Fruit fly (Drosophila melanogaster) whole organism, embryonic: ENCODE results near the gene CG31176.

Experiments used
- B-H2 ChIP-seq: fragments of 200-800 bp; sonication (Bioruptor generic); optimal IDR thresholded peaks from 2 replicates; lab custom pipeline; 2018; ENCODE audit warnings: missing biosample characterization, mild to moderate bottlenecking, missing genetic modification characterization
- Bdp1 ChIP-seq: fragments of 200-800 bp; sonication (Bioruptor generic); optimal IDR thresholded peaks from 3 replicates; lab custom pipeline; 2016; ENCODE audit warnings: missing biosample characterization, missing genetic modification characterization
- CG10267 ChIP-seq: fragments of 200-800 bp; sonication (Bioruptor generic); optimal IDR thresholded peaks from 2 replicates; lab custom pipeline; 2018; ENCODE audit warnings: missing biosample characterization, mild to moderate bottlenecking, missing genetic modification characterization, moderate library complexity
- CG10431 ChIP-seq: fragments of 200-800 bp; sonication (Bioruptor generic); optimal IDR thresholded peaks from 3 replicates; lab custom pipeline; 2018; ENCODE audit warnings: missing biosample characterization, mild to moderate bottlenecking, missing genetic modification characterization
- CG10462 ChIP-seq: fragments of 200-800 bp; sonication (Bioruptor generic); optimal IDR thresholded peaks from 2 replicates; lab custom pipeline; 2016; ENCODE audit warnings: missing biosample characterization, missing genetic modification characterization
- CG10565 ChIP-seq: fragments of 200-800 bp; sonication (Bioruptor generic); optimal IDR thresholded peaks from 3 replicates; lab custom pipeline; 2016; ENCODE audit warnings: missing biosample characterization, mild to moderate bottlenecking, missing genetic modification characterization
- CG11085 ChIP-seq: fragments of 200-800 bp; sonication (Bioruptor generic); IDR thresholded peaks from 2 replicates; pipeline ENCODE4 v1.3.6; 2022; ENCODE audit warnings: missing biosample characterization, missing genetic modification characterization
- CG11398 ChIP-seq: fragments of 200-800 bp; sonication (Bioruptor generic); optimal IDR thresholded peaks from 2 replicates; lab custom pipeline; 2016; ENCODE audit warnings: missing biosample characterization, missing genetic modification characterization
- CG11560 ChIP-seq: fragments of 200-800 bp; sonication (Bioruptor generic); IDR thresholded peaks from 3 replicates; pipeline ENCODE4 v1.3.6; 2022; ENCODE audit warnings: missing biosample characterization, missing genetic modification characterization
- CG11696 ChIP-seq: fragments of 200-800 bp; sonication (Bioruptor generic); IDR thresholded peaks from 2 replicates; pipeline ENCODE4 v1.3.6; 2022; ENCODE audit warnings: missing biosample characterization, missing genetic modification characterization
- CG12219 ChIP-seq: fragments of 200-800 bp; sonication (Bioruptor generic); optimal IDR thresholded peaks from 3 replicates; lab custom pipeline; 2018; ENCODE audit warnings: missing biosample characterization, mild to moderate bottlenecking, missing genetic modification characterization
- CG1233 ChIP-seq: fragments of 200-800 bp; sonication (Bioruptor generic); optimal IDR thresholded peaks from 4 replicates; lab custom pipeline; 2018; ENCODE audit warnings: missing biosample characterization, mild to moderate bottlenecking, missing genetic modification characterization
- CG15011 ChIP-seq: fragments of 200-800 bp; sonication (Bioruptor generic); optimal IDR thresholded peaks from 3 replicates; lab custom pipeline; 2018; ENCODE audit warnings: missing biosample characterization, mild to moderate bottlenecking, missing genetic modification characterization
- CG17912 ChIP-seq: fragments of 200-800 bp; sonication (Bioruptor generic); optimal IDR thresholded peaks from 2 replicates; lab custom pipeline; 2018; ENCODE audit warnings: missing biosample characterization, mild to moderate bottlenecking, missing genetic modification characterization
- CG1832 ChIP-seq: fragments of 200-800 bp; sonication (Bioruptor generic); optimal IDR thresholded peaks from 2 replicates; lab custom pipeline; 2017; ENCODE audit warnings: missing biosample characterization, mild to moderate bottlenecking, missing genetic modification characterization, inconsistent platforms
- CG2129 ChIP-seq: fragments of 200-800 bp; sonication (Bioruptor generic); IDR thresholded peaks from 2 replicates; pipeline ENCODE4 v1.3.6; 2022; ENCODE audit warnings: missing biosample characterization, missing genetic modification characterization; ENCODE audit not compliant: partially characterized antibody
- CG2678 ChIP-seq: fragments of 200-800 bp; sonication (Bioruptor generic); optimal IDR thresholded peaks from 3 replicates; lab custom pipeline; 2019; ENCODE audit warnings: missing biosample characterization, mild to moderate bottlenecking, missing genetic modification characterization, moderate library complexity
- CG2875 ChIP-seq: fragments of 200-800 bp; sonication (Bioruptor generic); optimal IDR thresholded peaks from 2 replicates; lab custom pipeline; 2017; ENCODE audit warnings: missing biosample characterization, mild to moderate bottlenecking, missing genetic modification characterization, missing genetic modification reagents
- CG3726 ChIP-seq: fragments of 200-800 bp; sonication (Bioruptor generic); IDR thresholded peaks from 3 replicates; pipeline ENCODE4, ENCODE4 v1.3.6; 2022; ENCODE audit warnings: missing biosample characterization, missing genetic modification characterization
- CG4404 ChIP-seq: fragments of 200-800 bp; sonication (Bioruptor generic); IDR thresholded peaks from 2 replicates; pipeline ENCODE4 v1.3.6; 2022; ENCODE audit warnings: missing biosample characterization, missing genetic modification characterization
- CG4730 ChIP-seq: fragments of 200-800 bp; sonication (Bioruptor generic); IDR thresholded peaks from 2 replicates; pipeline ENCODE4 v1.3.6; 2022; ENCODE audit warnings: missing biosample characterization, missing genetic modification characterization
- CG5953 ChIP-seq: fragments of 200-800 bp; sonication (Bioruptor generic); IDR thresholded peaks from 2 replicates; pipeline ENCODE4 v1.3.6; 2022; ENCODE audit warnings: missing biosample characterization, missing genetic modification characterization
- CG6272 ChIP-seq: fragments of 200-800 bp; sonication (Bioruptor generic); IDR thresholded peaks from 2 replicates; pipeline ENCODE4 v1.3.6; 2022; ENCODE audit warnings: missing biosample characterization, missing genetic modification characterization
- CG7271 ChIP-seq: fragments of 200-800 bp; sonication (Bioruptor generic); optimal IDR thresholded peaks from 2 replicates; lab custom pipeline; 2018; ENCODE audit warnings: missing biosample characterization, mild to moderate bottlenecking, missing genetic modification characterization, moderate library complexity
- CG9727 ChIP-seq: fragments of 200-800 bp; sonication (Bioruptor generic); optimal IDR thresholded peaks from 3 replicates; lab custom pipeline; 2017; ENCODE audit warnings: missing biosample characterization, mild to moderate bottlenecking, missing genetic modification characterization
- Dref ChIP-seq: fragments of 200-800 bp; sonication (Bioruptor generic); IDR thresholded peaks from 2 replicates; pipeline ENCODE4 v1.3.6; 2022; ENCODE audit warnings: missing biosample characterization, missing genetic modification characterization
- Ets65A ChIP-seq: fragments of 200-800 bp; sonication (Bioruptor generic); peaks from one replicate; lab custom pipeline; 2016; ENCODE audit warnings: missing biosample characterization, missing genetic modification characterization
- Fer1 ChIP-seq: fragments of 200-800 bp; sonication (Bioruptor generic); optimal IDR thresholded peaks from 2 replicates; lab custom pipeline; 2017; ENCODE audit warnings: missing biosample characterization, mild to moderate bottlenecking, missing genetic modification characterization
- Hmr ChIP-seq: fragments of 200-800 bp; sonication (Bioruptor generic); optimal IDR thresholded peaks from 3 replicates; lab custom pipeline; 2017; ENCODE audit warnings: mild to moderate bottlenecking, missing biosample characterization, missing genetic modification reagents, missing genetic modification characterization
- MESR4 ChIP-seq: fragments of 200-800 bp; sonication (Bioruptor generic); optimal IDR thresholded peaks from 2 replicates; lab custom pipeline; 2018; ENCODE audit warnings: missing biosample characterization, mild to moderate bottlenecking, missing genetic modification characterization, moderate library complexity
- Mes4 ChIP-seq: fragments of 200-800 bp; sonication (Bioruptor generic); optimal IDR thresholded peaks from 2 replicates; lab custom pipeline; 2016; ENCODE audit warnings: missing biosample characterization, missing genetic modification characterization
- abd-A ChIP-seq: fragments of 200-800 bp; sonication (Bioruptor generic); optimal IDR thresholded peaks from 3 replicates; lab custom pipeline; 2019; ENCODE audit warnings: missing biosample characterization, mild to moderate bottlenecking, missing genetic modification characterization, moderate library complexity
- ac ChIP-seq: fragments of 200-800 bp; sonication (Bioruptor generic); optimal IDR thresholded peaks from 3 replicates; lab custom pipeline; 2017; ENCODE audit warnings: missing biosample characterization, mild to moderate bottlenecking, missing genetic modification characterization
- cad ChIP-seq: fragments of >200 bp; optimal IDR thresholded peaks from 2 replicates; lab custom pipeline; 2017; ENCODE audit warnings: missing biosample characterization, missing genetic modification characterization
- cas ChIP-seq: fragments of 200-800 bp; sonication (Bioruptor generic); IDR thresholded peaks from 2 replicates; pipeline ENCODE4 v1.3.6; 2022; ENCODE audit warnings: missing biosample characterization, missing genetic modification characterization
- fd3F ChIP-seq: fragments of 200-800 bp; sonication (Bioruptor generic); optimal IDR thresholded peaks from 2 replicates; lab custom pipeline; 2018; ENCODE audit warnings: missing biosample characterization, mild to moderate bottlenecking, missing genetic modification characterization, moderate library complexity
- gem ChIP-seq: fragments of 200-800 bp; sonication (Bioruptor generic); optimal IDR thresholded peaks from 2 replicates; lab custom pipeline; 2019; ENCODE audit warnings: missing biosample characterization, mild to moderate bottlenecking, missing genetic modification characterization, moderate library complexity
- gt ChIP-seq: fragments of 200-800 bp; sonication (Bioruptor generic); IDR thresholded peaks from 2 replicates; pipeline ENCODE4 v1.3.6; 2022; ENCODE audit warnings: missing biosample characterization, missing genetic modification characterization
- ham ChIP-seq: fragments of 200-800 bp; sonication (Bioruptor generic); IDR thresholded peaks from 2 replicates; pipeline ENCODE4 v1.3.6; 2022; ENCODE audit warnings: missing biosample characterization, missing genetic modification characterization
- hb ChIP-seq: fragments of 200-800 bp; sonication (Bioruptor generic); IDR thresholded peaks from 3 replicates; pipeline ENCODE4 v1.3.6; 2022; ENCODE audit warnings: missing biosample characterization, missing genetic modification characterization; ENCODE audit not compliant: partially characterized antibody
- kay ChIP-seq: fragments of 200-800 bp; sonication (Bioruptor generic); optimal IDR thresholded peaks from 2 replicates; lab custom pipeline; 2016; ENCODE audit warnings: missing biosample characterization, missing genetic modification characterization
- ken ChIP-seq: fragments of 200-800 bp; sonication (Bioruptor generic); IDR thresholded peaks from 3 replicates; pipeline ENCODE4 v1.3.6; 2022; ENCODE audit warnings: missing biosample characterization, missing genetic modification characterization
- maf-S ChIP-seq: fragments of 200-800 bp; sonication (Bioruptor generic); optimal IDR thresholded peaks from 2 replicates; lab custom pipeline; 2016; ENCODE audit warnings: missing biosample characterization, missing genetic modification characterization
- odd ChIP-seq: fragments of 200-800 bp; sonication (Bioruptor generic); optimal IDR thresholded peaks from 2 replicates; lab custom pipeline; 2017; ENCODE audit warnings: missing biosample characterization, mild to moderate bottlenecking, missing genetic modification characterization
- pzg ChIP-seq: fragments of 200-800 bp; sonication (Bioruptor generic); optimal IDR thresholded peaks from 3 replicates; lab custom pipeline; 2018; ENCODE audit warnings: missing biosample characterization, mild to moderate bottlenecking, missing genetic modification characterization, moderate library complexity
- ranshi ChIP-seq: fragments of 200-800 bp; sonication (Bioruptor generic); IDR thresholded peaks from 2 replicates; pipeline ENCODE4 v1.3.6; 2022; ENCODE audit warnings: missing biosample characterization, missing genetic modification characterization
- sima ChIP-seq: fragments of 200-800 bp; sonication (Bioruptor generic); optimal IDR thresholded peaks from 2 replicates; lab custom pipeline; 2016; ENCODE audit warnings: missing biosample characterization, missing genetic modification characterization
- so ChIP-seq: fragments of 200-800 bp; sonication (Bioruptor generic); IDR thresholded peaks from 3 replicates; pipeline ENCODE4 v1.3.6; 2022; ENCODE audit warnings: missing biosample characterization, missing genetic modification characterization
- stc ChIP-seq: fragments of 200-800 bp; sonication (Bioruptor generic); IDR thresholded peaks from 2 replicates; pipeline ENCODE4 v1.3.6; 2022; ENCODE audit warnings: missing biosample characterization, missing genetic modification characterization
- tll ChIP-seq, 2 experiments: fragments of 200-800 bp in 1 of 2; fragments of >200 bp in 1 of 2; sonication (Bioruptor generic) in 1 of 2; optimal IDR thresholded peaks; 2 replicates each; lab custom pipeline; 2017 to 2019; ENCODE audit warnings: missing biosample characterization in 2 of 2, missing genetic modification characterization in 2 of 2, mild to moderate bottlenecking in 1 of 2, moderate library complexity in 1 of 2
- zen2 ChIP-seq: fragments of 200-800 bp; sonication (Bioruptor generic); IDR thresholded peaks from 3 replicates; pipeline ENCODE4 v1.3.6; 2022; ENCODE audit warnings: missing biosample characterization, missing genetic modification characterization; ENCODE audit not compliant: partially characterized antibody

The CG31176 gene

DNA sequence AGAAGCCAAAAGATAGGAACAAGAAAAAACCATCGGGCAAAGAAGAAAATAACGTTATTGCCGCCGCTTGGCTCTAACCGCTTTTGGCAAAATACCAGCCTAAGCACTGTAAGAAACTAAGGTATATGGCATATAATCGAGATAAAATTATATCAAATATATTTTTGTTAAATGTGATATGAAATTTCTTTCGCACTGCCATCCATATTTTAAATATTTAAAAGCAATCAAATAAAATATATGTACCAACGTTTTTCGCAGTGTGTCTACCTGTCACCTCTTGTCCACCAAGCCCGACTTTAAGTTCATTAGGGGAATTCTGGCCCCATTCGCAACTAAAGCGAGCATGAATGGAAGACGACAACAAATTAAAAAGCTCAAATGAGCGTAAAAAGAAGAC, 91.7 kb downstream of the CG31176 start (continued):
- TF ChIP-seq zen2 (GFP tag; lab: Robert Waterston, UW) (no peak), CG11560 (tag; lab: Robert Waterston, UW) (no peak), CG9727 (peak; percentile 78), kay (GFP tag; lab: Kevin White, UChicago) (peak; percentile 24), ac (GFP tag; lab: Kevin White, UChicago) (no peak), CG17912 (GFP tag; lab: Kevin White, UChicago) (no peak), gem (peak; percentile 85), CG2129 (no peak), stc (GFP tag; lab: Robert Waterston, UW) (0 out of 2 replicates have a peak, but pooled peaks have one; percentile 11), Dref (no peak), CG4404 (GFP tag; lab: Robert Waterston, UW) (0 out of 2 replicates have a peak, but pooled peaks have one; percentile 19), B-H2 (no peak), sima (GFP tag; lab: Kevin White, UChicago) (no peak), CG11085 (GFP tag; lab: Robert Waterston, UW) (no peak), ranshi (peak; percentile 67; the same call in 1 of the 2 replicates), CG10431 (GFP tag; lab: Kevin White, UChicago) (no peak), Mes4 (GFP tag; lab: Kevin White, UChicago) (no peak), MESR4 (GFP tag; lab: Kevin White, UChicago) (no peak), CG1233 (peak; percentile 57), odd (GFP tag; lab: Kevin White, UChicago) (peak; percentile 36), CG12219 (GFP tag; lab: Kevin White, UChicago) (peak; percentile 57), CG2875 (GFP tag; lab: Kevin White, UChicago) (peak; percentile 24), cad (no peak), CG5953 (GFP tag; lab: Robert Waterston, UW) (no peak), CG6272 (GFP tag; lab: Robert Waterston, UW) (no peak; the same call in 1 of the 2 replicates), CG11398 (GFP tag; lab: Kevin White, UChicago) (no peak), cas (GFP tag; lab: Robert Waterston, UW) (0 out of 2 replicates have a peak, but pooled peaks have one; percentile 43), abd-A (tag; lab: Kevin White, UChicago) (no peak), Bdp1 (GFP tag; lab: Kevin White, UChicago) (peak; percentile 16), CG4730 (GFP tag; lab: Robert Waterston, UW) (peak; percentile 62), CG3726 (GFP tag; lab: Robert Waterston, UW) (no peak), pzg (GFP tag; lab: Kevin White, UChicago) (no peak), CG7271 (tag; lab: Kevin White, UChicago) (peak; percentile 4), CG10267 (tag; lab: Kevin White, UChicago) (peak; percentile 48), CG2678 (tag; lab: Kevin White, UChicago) (peak; percentile 80), Fer1 (peak; percentile 74), Hmr (GFP tag; lab: Kevin White, UChicago) (peak; percentile 74), CG1832 (no peak), CG15011 (GFP tag; lab: Kevin White, UChicago) (peak; percentile 53), hb (GFP tag; lab: Robert Waterston, UW) (no peak), tll (GFP tag; optimal IDR thresholded peaks at IDR 0.05; lab: Kevin White, UChicago) (no peak), CG10462 (GFP tag; lab: Kevin White, UChicago) (peak; percentile 35), Ets65A (GFP tag; lab: Kevin White, UChicago) (peak; percentile 91), maf-S (GFP tag; lab: Kevin White, UChicago) (peak; percentile 32), ham (no peak), CG11696 (0 out of 2 replicates have a peak, but pooled peaks have one; percentile 61), so (peak; percentile 67; the same call in 2 of the 3 replicates), ken (GFP tag; lab: Robert Waterston, UW) (peak; percentile 64; the same call in 1 of the 3 replicates), fd3F (GFP tag; lab: Kevin White, UChicago) (peak; percentile 70), gt (no peak), CG10565 (GFP tag; lab: Kevin White, UChicago) (no peak)
